Worm (Caenorhabditis elegans) whole organism, L3 larva: ENCODE results near the gene T09F3.5.

Experiments
- R02D3.7 ChIP-seq: fragments of 150-350 bp; optimal IDR thresholded peaks from 2 replicates; lab custom pipeline; 2014; ENCODE audit warnings: missing biosample characterization, missing genetic modification characterization
- ZK546.5 ChIP-seq: sonication (generic microtip); optimal IDR thresholded peaks from 2 replicates; lab custom pipeline; 2017; ENCODE audit warnings: missing biosample characterization, missing genetic modification characterization
- ama-1 ChIP-seq: fragments of 150-350 bp; optimal IDR thresholded peaks from 2 replicates; lab custom pipeline; 2018
- elt-2 ChIP-seq: sonication (generic microtip); optimal IDR thresholded peaks from 2 replicates; lab custom pipeline; 2016; ENCODE audit warnings: missing genetic modification reagents, mild to moderate bottlenecking, missing genetic modification characterization, missing compliant biosample characterization
- nhr-23 ChIP-seq: fragments of 150-350 bp; optimal IDR thresholded peaks from 2 replicates; lab custom pipeline; 2014; ENCODE audit warnings: missing biosample characterization, missing genetic modification reagents, missing genetic modification characterization
- pha-4 ChIP-seq: fragments of 150-350 bp; optimal IDR thresholded peaks from 2 replicates; lab custom pipeline; 2014; ENCODE audit warnings: missing biosample characterization, missing genetic modification reagents, missing genetic modification characterization
- sea-2 ChIP-seq: fragments of 150-350 bp; sonication (generic microtip); optimal IDR thresholded peaks from 4 replicates; lab custom pipeline; 2014; ENCODE audit warnings: missing biosample characterization, missing genetic modification reagents, missing genetic modification characterization
- zag-1 ChIP-seq: fragments of 150-350 bp; optimal IDR thresholded peaks from 2 replicates; lab custom pipeline; 2014; ENCODE audit warnings: missing biosample characterization, missing genetic modification characterization

- TF ChIP-seq zag-1 (tag; lab: Kevin White, UChicago) (no peak), R02D3.7 (tag; lab: Kevin White, UChicago) (no peak), ama-1 (no peak), pha-4 (no peak), nhr-23 (tag; lab: Kevin White, UChicago) (no peak), elt-2 (tag; lab: Kevin White, UChicago) (no peak), sea-2 (no peak), ZK546.5 (tag; lab: Kevin White, UChicago) (no peak)
Measured at ce11 chrII:10360487-10360886, 36.2 kb upstream of the T09F3.5 start, which contains the start of gene C07E3.4.
